Worm (Caenorhabditis elegans) whole organism, L4/young adult: Measurements from ENCODE around the gene str-102.

ENCODE experiments used
- dao-5 ChIP-seq: sonication (generic microtip); optimal IDR thresholded peaks from 2 replicates; lab custom pipeline; 2016; ENCODE audit warnings: missing genotype, missing genetic modification characterization, moderate library complexity, missing compliant biosample characterization
- him-1 ChIP-seq: sonication (generic microtip); optimal IDR thresholded peaks from 2 replicates; lab custom pipeline; 2016; ENCODE audit warnings: missing genotype, missing genetic modification reagents, missing genetic modification characterization, missing compliant biosample characterization

DNA sequence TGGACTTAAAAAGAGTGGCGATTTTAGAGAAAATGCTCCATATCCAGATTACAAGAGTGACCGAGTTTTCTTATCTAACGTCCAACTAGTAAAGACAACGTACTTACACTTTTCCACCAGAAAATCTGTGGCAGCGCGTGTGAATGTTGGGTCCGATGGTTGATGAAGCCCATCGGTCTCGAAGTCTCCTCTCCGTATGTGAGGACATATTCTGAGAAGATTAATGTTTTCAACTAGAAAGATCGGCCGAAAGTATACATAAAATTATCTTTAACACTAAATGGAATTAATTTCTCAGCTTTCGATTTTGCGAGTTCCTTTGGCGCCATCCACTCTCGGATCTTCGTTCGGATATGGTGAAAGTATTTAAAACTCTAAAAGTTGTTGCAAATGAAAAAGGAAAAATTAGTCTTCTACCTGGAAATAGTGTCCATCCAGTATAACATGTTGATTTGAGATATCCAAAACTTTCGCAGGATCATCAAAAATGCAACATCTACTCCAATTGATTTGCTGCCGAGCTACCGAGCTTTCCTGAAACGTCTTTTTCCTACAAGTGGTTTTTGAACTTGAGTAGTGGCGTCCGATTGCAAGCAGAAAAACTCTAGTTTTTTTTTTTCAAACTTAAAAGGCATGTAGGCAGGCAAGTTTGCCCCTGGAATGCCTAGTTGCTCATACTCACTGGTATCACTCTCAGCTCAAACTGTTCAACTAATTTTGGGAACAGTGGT lies 46.7 kb downstream of the str-102 start:
- TF ChIP-seq him-1 (tag; lab: Kevin White, UChicago) (no peak), dao-5 (tag; lab: Kevin White, UChicago) (no peak)
